Worm (Caenorhabditis elegans): ENCODE data around the gene AH9.1.

The AH9.1 gene

ce11 chrX:2276000-2276399, 29.2 kb upstream of the AH9.1 start:
- TF ChIP-seq B0261.1 (tag; optimal IDR thresholded peaks at IDR 0.05) (no peak), chd-7 (tag; optimal IDR thresholded peaks at IDR 0.05) (no peak), B0035.1 (tag; optimal IDR thresholded peaks at IDR 0.05) (no peak), ztf-28 (GFP tag; IDR thresholded peaks at IDR 0.05) (no peak), F23B12.7 (tag; optimal IDR thresholded peaks at IDR 0.05; ENCODE audit: insufficient read depth) (no peak), somi-1 (GFP tag; optimal IDR thresholded peaks at IDR 0.05) (no peak), D2030.7 (GFP tag; IDR thresholded peaks at IDR 0.05) (no peak), mes-4 (tag; optimal IDR thresholded peaks at IDR 0.05) (no peak), xnd-1 (tag; optimal IDR thresholded peaks at IDR 0.05) (no peak), hlh-26 (GFP tag; conservative IDR thresholded peaks at IDR 0.05) (no peak), repo-1 (tag; optimal IDR thresholded peaks at IDR 0.05) (no peak), B0336.3 (GFP tag; IDR thresholded peaks at IDR 0.05) (no peak), C06A6.2 (GFP tag; conservative IDR thresholded peaks at IDR 0.05) (no peak), egl-18 (GFP tag; IDR thresholded peaks at IDR 0.05) (no peak), snpc-1.1 (tag; optimal IDR thresholded peaks at IDR 0.05; ENCODE audit: insufficient read depth) (no peak), let-607 (tag; optimal IDR thresholded peaks at IDR 0.05) (no peak), lsy-27 (tag; optimal IDR thresholded peaks at IDR 0.05; ENCODE audit: borderline replicate concordance, insufficient read depth) (no peak), K11D2.4 (GFP tag; IDR thresholded peaks at IDR 0.05) (no peak), akir-1 (GFP tag; optimal IDR thresholded peaks at IDR 0.05) (no peak), lin-35 (GFP tag; optimal IDR thresholded peaks at IDR 0.05) (no peak)

ce11 chrX:2274237-2274636, 27.4 kb upstream of the AH9.1 start, which contains the start of gene AH9.4:
Gene AH9.4 (minus strand): TSS chrX:2274337.
- no peak for TF ChIP-seq rec-8 (tag; optimal IDR thresholded peaks at IDR 0.05)
- TF ChIP-seq pbrm-1 (GFP tag; IDR thresholded peaks at IDR 0.05), result no peak
- TF ChIP-seq snpc-4 (GFP tag; optimal IDR thresholded peaks at IDR 0.05), result no peak
- TF ChIP-seq snpc-4 (tag; optimal IDR thresholded peaks at IDR 0.05), result no peak
- no peak for TF ChIP-seq bed-2 (GFP tag; IDR thresholded peaks at IDR 0.05)
- TF ChIP-seq mxl-1 (tag; optimal IDR thresholded peaks at IDR 0.05), result no peak
- TF ChIP-seq ZK185.1 (tag; optimal IDR thresholded peaks at IDR 0.05; ENCODE audit: poor library complexity, severe bottlenecking), result no peak
- no peak for TF ChIP-seq gei-17 (GFP tag; optimal IDR thresholded peaks at IDR 0.05)
- TF ChIP-seq ceh-58 (GFP tag; IDR thresholded peaks at IDR 0.05), result no peak
- TF ChIP-seq Y95B8A.8 (GFP tag; IDR thresholded peaks at IDR 0.05), result no peak
- no peak for TF ChIP-seq F55B11.4 (tag; optimal IDR thresholded peaks at IDR 0.05; ENCODE audit: borderline replicate concordance, insufficient read depth)
- TF ChIP-seq F23B12.7 (tag; optimal IDR thresholded peaks at IDR 0.05; ENCODE audit: insufficient read depth), result no peak
- TF ChIP-seq T07F8.4 (tag; optimal IDR thresholded peaks at IDR 0.05), result no peak
- no peak for TF ChIP-seq Y67H2A.10 (GFP tag; conservative IDR thresholded peaks at IDR 0.05)

ce11 chrX:2271429-2271828, 24.6 kb upstream of the AH9.1 start:
- TF ChIP-seq attf-5 (GFP tag; optimal IDR thresholded peaks at IDR 0.05) (no peak), somi-1 (GFP tag; optimal IDR thresholded peaks at IDR 0.05) (no peak), dpl-1 (GFP tag; optimal IDR thresholded peaks at IDR 0.05) (no peak), zfh-2 (GFP tag; conservative IDR thresholded peaks at IDR 0.05) (no peak), nhr-90 (tag; optimal IDR thresholded peaks at IDR 0.05) (no peak)
